Worm (Caenorhabditis elegans) whole organism, L4/young adult: Measurements from ENCODE around the gene F13D12.8.

Experiments used
- W03F9.2 ChIP-seq: fragments of 150-350 bp; optimal IDR thresholded peaks from 2 replicates; lab custom pipeline; 2014; ENCODE audit warnings: missing biosample characterization, missing genetic modification characterization
- dao-5 ChIP-seq: sonication (generic microtip); optimal IDR thresholded peaks from 2 replicates; lab custom pipeline; 2016; ENCODE audit warnings: missing genotype, missing genetic modification characterization, moderate library complexity, missing compliant biosample characterization
- him-1 ChIP-seq: sonication (generic microtip); optimal IDR thresholded peaks from 2 replicates; lab custom pipeline; 2016; ENCODE audit warnings: missing genotype, missing genetic modification reagents, missing genetic modification characterization, missing compliant biosample characterization

Gene F13D12.8

DNA sequence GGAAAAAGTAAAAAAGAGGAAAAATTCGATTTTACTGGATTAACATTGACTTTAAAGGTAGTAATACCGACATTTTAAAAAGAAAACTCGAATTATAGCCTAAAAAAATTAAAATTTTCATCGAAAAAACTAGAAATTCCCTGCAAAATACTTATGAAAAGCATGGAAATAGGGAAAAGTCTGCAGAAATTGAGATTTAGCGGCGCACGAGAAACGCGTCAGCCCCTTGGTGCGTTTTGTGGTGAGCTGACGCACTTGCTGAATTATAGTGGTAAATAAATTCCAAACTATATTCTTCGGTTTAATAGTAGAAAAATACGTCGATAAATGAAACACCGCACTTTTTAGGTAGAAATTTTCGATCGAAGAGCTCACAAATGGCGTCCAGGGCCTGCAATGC lies 38.0 kb downstream of the F13D12.8 start:
- TF ChIP-seq him-1 (tag; lab: Kevin White, UChicago): no peak
- TF ChIP-seq dao-5 (tag; lab: Kevin White, UChicago): no peak

DNA sequence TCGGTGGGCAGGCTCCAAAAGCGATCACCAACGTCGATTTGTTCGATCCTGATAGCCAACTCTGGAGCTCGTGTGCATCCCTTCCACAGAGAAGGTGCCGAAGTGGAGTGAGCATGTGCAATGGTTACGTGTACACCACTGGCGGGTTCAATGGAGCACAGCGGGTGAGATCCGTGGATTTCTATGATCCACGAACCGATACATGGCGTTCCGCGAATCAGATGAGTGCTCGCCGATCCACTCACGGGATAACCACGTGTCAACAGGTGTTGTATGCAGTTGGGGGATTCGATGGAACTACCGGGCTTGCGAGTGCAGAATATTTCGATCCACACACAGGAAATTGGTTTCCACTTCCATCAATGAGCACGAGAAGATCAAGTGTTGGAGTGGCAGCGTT lies 41.5 kb downstream of the F13D12.8 start:
- TF ChIP-seq W03F9.2 (no peak), dao-5 (tag; lab: Kevin White, UChicago) (no peak), him-1 (tag; lab: Kevin White, UChicago) (no peak)

DNA sequence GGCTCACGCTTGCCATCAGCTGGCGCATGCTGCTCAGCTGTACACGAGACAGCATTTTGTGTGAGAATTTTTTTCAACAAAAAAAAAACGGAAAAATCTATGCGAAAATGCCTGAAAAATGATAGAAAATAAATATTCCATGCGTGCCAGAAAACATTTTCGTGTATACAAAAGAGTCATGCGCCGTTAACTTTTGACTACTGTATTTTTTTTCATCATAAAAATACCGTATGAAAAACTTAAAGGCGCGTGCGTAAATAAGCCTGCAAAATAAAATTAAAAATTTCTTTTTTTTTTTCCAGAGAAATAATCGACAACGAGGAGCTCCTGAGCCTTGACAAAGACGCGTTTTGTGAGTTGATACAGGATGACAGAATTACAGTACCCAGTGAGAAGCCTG lies 42.5 kb downstream of the F13D12.8 start:
- TF ChIP-seq dao-5 (tag; lab: Kevin White, UChicago) (no peak), him-1 (tag; lab: Kevin White, UChicago) (no peak), W03F9.2 (no peak)

DNA sequence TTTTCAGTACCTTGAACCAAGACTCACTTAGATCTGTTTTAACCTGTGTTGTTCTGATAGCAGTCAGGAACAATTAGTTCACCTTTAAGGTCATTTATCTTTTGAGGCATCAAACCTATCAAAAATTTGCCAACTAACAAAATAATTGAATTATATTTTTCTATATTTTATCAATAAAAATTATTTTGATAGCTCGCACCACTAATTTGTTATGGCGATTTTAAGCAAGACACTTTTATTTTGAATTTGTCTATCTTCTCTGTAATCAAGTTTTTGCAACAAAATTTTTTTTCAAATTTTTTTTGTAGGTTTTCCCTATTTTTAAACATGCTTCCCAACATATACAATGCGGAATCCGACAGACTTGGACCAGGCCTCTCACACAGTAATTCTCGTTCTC lies 43.8 kb downstream of the F13D12.8 start, which contains the start of gene kel-1:
Gene kel-1, plus strand, starts transcription at position 301 of the 400 bp plus-strand sequence.
- TF ChIP-seq W03F9.2: no peak
- TF ChIP-seq him-1 (tag; lab: Kevin White, UChicago): no peak
- TF ChIP-seq dao-5 (tag; lab: Kevin White, UChicago): no peak

DNA sequence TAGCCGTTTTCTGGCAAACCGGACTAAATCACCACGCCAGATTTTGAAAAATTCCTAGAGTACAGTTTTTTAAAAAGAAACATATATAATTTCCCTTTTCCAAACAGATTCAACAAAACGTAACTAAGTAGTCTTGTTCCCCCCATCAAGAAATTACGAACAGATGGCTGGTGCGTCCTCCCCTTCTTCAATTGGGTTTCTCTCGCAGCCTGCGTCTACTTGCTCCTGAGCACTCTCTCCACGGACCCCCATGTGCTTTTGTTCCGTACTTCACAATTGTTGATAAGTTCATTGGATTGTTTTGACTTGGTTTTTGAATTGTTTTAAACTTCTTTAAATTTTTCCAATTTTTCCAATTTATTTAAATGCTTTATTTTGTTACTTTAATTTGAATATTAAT lies 44.4 kb downstream of the F13D12.8 start:
- TF ChIP-seq W03F9.2: no peak
- no peak for TF ChIP-seq him-1 (tag; lab: Kevin White, UChicago)
- TF ChIP-seq dao-5 (tag; lab: Kevin White, UChicago): no peak

DNA sequence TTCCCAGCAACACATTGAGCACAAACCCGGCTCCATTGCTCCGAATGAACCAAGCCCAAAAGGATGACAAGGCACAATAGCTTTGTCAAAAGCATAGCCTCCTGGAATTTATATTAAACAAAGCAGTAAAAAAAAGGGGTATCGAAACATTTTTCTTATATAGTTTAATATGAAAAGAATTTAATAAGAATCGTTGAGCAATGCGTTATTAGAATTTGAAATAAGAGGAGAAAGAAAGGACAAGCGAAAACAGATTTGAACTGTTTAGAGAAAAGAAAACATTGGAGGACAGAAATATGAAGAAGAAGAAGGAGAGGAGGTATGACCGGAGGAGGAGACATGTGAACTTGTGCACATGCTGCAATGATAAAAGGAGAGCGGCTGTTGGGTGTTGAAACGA lies 47.2 kb downstream of the F13D12.8 start, which contains the start of gene C47D12.5:
Gene C47D12.5, minus strand, starts transcription at position 101 of the 400 bp plus-strand sequence.
- no peak for TF ChIP-seq W03F9.2
- TF ChIP-seq dao-5 (tag; lab: Kevin White, UChicago): no peak
- TF ChIP-seq him-1 (tag; lab: Kevin White, UChicago): no peak
